Worm (Caenorhabditis elegans): Measurements from ENCODE around the gene C07A4.3.

Gene C07A4.3

ce11 chrX:10141264-10141663 lies 33.5 kb upstream of the C07A4.3 start:
- TF ChIP-seq hmg-11 (tag; optimal IDR thresholded peaks at IDR 0.05), result no peak
- TF ChIP-seq nhr-77 (tag; optimal IDR thresholded peaks at IDR 0.05), result no peak
- no peak for TF ChIP-seq elt-2 (tag; optimal IDR thresholded peaks at IDR 0.05)
- TF ChIP-seq lin-15B (tag; optimal IDR thresholded peaks at IDR 0.05), result no peak
- TF ChIP-seq skn-1 (tag; optimal IDR thresholded peaks at IDR 0.05), result no peak
- TF ChIP-seq nhr-43 (tag; optimal IDR thresholded peaks at IDR 0.05; ENCODE audit: poor library complexity, severe bottlenecking), result no peak
- no peak for TF ChIP-seq nfya-1 (tag; optimal IDR thresholded peaks at IDR 0.05; ENCODE audit: insufficient read depth)
- no peak for TF ChIP-seq nhr-12 (tag; optimal IDR thresholded peaks at IDR 0.05)
- no peak for TF ChIP-seq fos-1 (tag; optimal IDR thresholded peaks at IDR 0.05)
- no peak for TF ChIP-seq zag-1 (tag; optimal IDR thresholded peaks at IDR 0.05)
- TF ChIP-seq ceh-9 (tag; optimal IDR thresholded peaks at IDR 0.05), result no peak
- TF ChIP-seq sea-2 (GFP tag; optimal IDR thresholded peaks at IDR 0.05), result no peak

ce11 chrX:10141963-10142431 lies 32.8 kb upstream of the C07A4.3 start, which contains the start of gene oac-14:
TSS of gene oac-14 (minus strand) at chrX:10142013.
- TF ChIP-seq pha-4 (tag; optimal IDR thresholded peaks at IDR 0.05) (peak; percentile 50), snpc-4 (tag; optimal IDR thresholded peaks at IDR 0.05) (no peak), unc-62 (GFP tag; optimal IDR thresholded peaks at IDR 0.05) (no peak), nfya-1 (tag; optimal IDR thresholded peaks at IDR 0.05; ENCODE audit: insufficient read depth) (peak; percentile 17), jun-1 (tag; optimal IDR thresholded peaks at IDR 0.05) (peak; percentile 89), ceh-82 (tag; optimal IDR thresholded peaks at IDR 0.05) (no peak), elt-2 (tag; optimal IDR thresholded peaks at IDR 0.05) (peak; percentile 99), ceh-28 (tag; optimal IDR thresholded peaks at IDR 0.05) (peak; percentile 31), pqm-1 (tag; optimal IDR thresholded peaks at IDR 0.05) (peak; percentile 98)

ce11 chrX:10145011-10145410 lies 29.8 kb upstream of the C07A4.3 start:
- TF ChIP-seq nhr-11 (tag; optimal IDR thresholded peaks at IDR 0.05), result no peak
- no peak for TF ChIP-seq nhr-237 (tag; optimal IDR thresholded peaks at IDR 0.05)
- no peak for TF ChIP-seq zag-1 (tag; optimal IDR thresholded peaks at IDR 0.05)
- peak; percentile 44 for TF ChIP-seq elt-2 (tag; optimal IDR thresholded peaks at IDR 0.05)
- TF ChIP-seq egl-27 (tag; optimal IDR thresholded peaks at IDR 0.05), result no peak
- TF ChIP-seq fkh-10 (GFP tag; optimal IDR thresholded peaks at IDR 0.05), result no peak
- peak; percentile 60 for TF ChIP-seq lsy-12 (tag; optimal IDR thresholded peaks at IDR 0.05)
- no peak for TF ChIP-seq ceh-16 (tag; optimal IDR thresholded peaks at IDR 0.05)
- no peak for TF ChIP-seq R02D3.7 (tag; optimal IDR thresholded peaks at IDR 0.05)
- no peak for TF ChIP-seq lin-15B (tag; optimal IDR thresholded peaks at IDR 0.05)
- no peak for TF ChIP-seq mdl-1 (tag; optimal IDR thresholded peaks at IDR 0.05)
- no peak for TF ChIP-seq fkh-2 (tag; optimal IDR thresholded peaks at IDR 0.05)
- peak; percentile 6 for TF ChIP-seq pqm-1 (tag; optimal IDR thresholded peaks at IDR 0.05)
- peak; percentile 54 for TF ChIP-seq lin-39 (tag; optimal IDR thresholded peaks at IDR 0.05)
- no peak for TF ChIP-seq daf-12 (tag; optimal IDR thresholded peaks at IDR 0.05)
- no peak for TF ChIP-seq fos-1 (tag; optimal IDR thresholded peaks at IDR 0.05)
- TF ChIP-seq nfya-1 (tag; optimal IDR thresholded peaks at IDR 0.05; ENCODE audit: insufficient read depth), result peak; percentile 49
- peak; percentile 48 for TF ChIP-seq nhr-23 (tag; optimal IDR thresholded peaks at IDR 0.05)
- TF ChIP-seq nhr-76 (tag; optimal IDR thresholded peaks at IDR 0.05), result no peak
- no peak for TF ChIP-seq ama-1 (optimal IDR thresholded peaks at IDR 0.05)
- no peak for TF ChIP-seq nhr-67 (tag; optimal IDR thresholded peaks at IDR 0.05)
- no peak for TF ChIP-seq nhr-12 (tag; optimal IDR thresholded peaks at IDR 0.05)
- TF ChIP-seq ZK546.5 (tag; optimal IDR thresholded peaks at IDR 0.05), result no peak
- TF ChIP-seq nhr-77 (tag; optimal IDR thresholded peaks at IDR 0.05), result no peak
- peak; percentile 47 for TF ChIP-seq pha-4 (tag; optimal IDR thresholded peaks at IDR 0.05)
- peak; percentile 25 for TF ChIP-seq jun-1 (tag; optimal IDR thresholded peaks at IDR 0.05)
- TF ChIP-seq snpc-4 (tag; optimal IDR thresholded peaks at IDR 0.05), result no peak
- no peak for TF ChIP-seq unc-39 (tag; optimal IDR thresholded peaks at IDR 0.05)
- TF ChIP-seq nhr-25 (tag; optimal IDR thresholded peaks at IDR 0.05), result peak; percentile 35
- TF ChIP-seq sea-2 (GFP tag; optimal IDR thresholded peaks at IDR 0.05), result no peak
- TF ChIP-seq mml-1 (tag; optimal IDR thresholded peaks at IDR 0.05), result no peak
- no peak for TF ChIP-seq aly-2 (tag; optimal IDR thresholded peaks at IDR 0.05)
- peak; percentile 29 for TF ChIP-seq skn-1 (tag; optimal IDR thresholded peaks at IDR 0.05)
- no peak for TF ChIP-seq eor-1 (tag; optimal IDR thresholded peaks at IDR 0.05)
- TF ChIP-seq ceh-9 (tag; optimal IDR thresholded peaks at IDR 0.05), result no peak
- TF ChIP-seq elt-1 (tag; optimal IDR thresholded peaks at IDR 0.05), result no peak
- peak; percentile 91 for TF ChIP-seq hmg-11 (tag; optimal IDR thresholded peaks at IDR 0.05)
- no peak for TF ChIP-seq nhr-28 (tag; optimal IDR thresholded peaks at IDR 0.05)
- no peak for TF ChIP-seq ceh-82 (tag; optimal IDR thresholded peaks at IDR 0.05)
- peak; percentile 81 for TF ChIP-seq nhr-43 (tag; optimal IDR thresholded peaks at IDR 0.05; ENCODE audit: poor library complexity, severe bottlenecking)
- no peak for TF ChIP-seq ztf-4 (tag; optimal IDR thresholded peaks at IDR 0.05)
- no peak for TF ChIP-seq ztf-11 (tag; optimal IDR thresholded peaks at IDR 0.05)
- TF ChIP-seq egl-5 (tag; optimal IDR thresholded peaks at IDR 0.05), result no peak
- TF ChIP-seq ceh-28 (tag; optimal IDR thresholded peaks at IDR 0.05), result peak; percentile 23
- no peak for TF ChIP-seq elt-3 (tag; optimal IDR thresholded peaks at IDR 0.05)
- no peak for TF ChIP-seq unc-62 (GFP tag; optimal IDR thresholded peaks at IDR 0.05)
- peak; percentile 55 for TF ChIP-seq tbx-2 (tag; optimal IDR thresholded peaks at IDR 0.05)

Data from whole organism, L3 larva.